Fruit fly (Drosophila melanogaster): ENCODE data around the gene CG9458.

The CG9458 gene

dm6 chr3R:9800644-9801330, 18.9 kb downstream of the CG9458 start, which contains the start of the genes CG9467 and CG8526 (continued):
- TF ChIP-seq CG17385 (GFP tag; optimal IDR thresholded peaks at IDR 0.05), result no peak
- TF ChIP-seq aop (GFP tag; IDR thresholded peaks at IDR 0.05), result no peak
- TF ChIP-seq Antp (GFP tag; optimal IDR thresholded peaks at IDR 0.05), result no peak
- TF ChIP-seq az2 (GFP tag; optimal IDR thresholded peaks at IDR 0.05), result peak; percentile 23
- TF ChIP-seq CG14860 (GFP tag; IDR thresholded peaks at IDR 0.05; ENCODE audit: partially characterized antibody), result peak; percentile 72
- TF ChIP-seq Med (GFP tag), result peak; percentile 80
- no peak for TF ChIP-seq fru (optimal IDR thresholded peaks at IDR 0.05)
- TF ChIP-seq CG9932 (GFP tag; IDR thresholded peaks at IDR 0.05), result peak; percentile 86
- peak; percentile 87 for TF ChIP-seq CG17361 (GFP tag; IDR thresholded peaks at IDR 0.05)
- TF ChIP-seq Ptx1 (GFP tag; IDR thresholded peaks at IDR 0.05), result peak; percentile 67; the same call in 1 of the 2 replicates
- TF ChIP-seq bsh (GFP tag; optimal IDR thresholded peaks at IDR 0.05), result peak in 1 of 2 experiments; percentile 48
- peak; percentile 58 for TF ChIP-seq CG12104 (GFP tag; optimal IDR thresholded peaks at IDR 0.05)
- peak; percentile 61 for TF ChIP-seq CG6254 (GFP tag; optimal IDR thresholded peaks at IDR 0.05)
- peak; percentile 67 for TF ChIP-seq bcd (GFP tag; optimal IDR thresholded peaks at IDR 0.05)
- TF ChIP-seq fd102C (GFP tag; optimal IDR thresholded peaks at IDR 0.05), result no peak
- peak; percentile 88 for TF ChIP-seq Sry-δ (GFP tag; optimal IDR thresholded peaks at IDR 0.05)
- TF ChIP-seq Ets65A (GFP tag), result peak; percentile 93
- no peak for TF ChIP-seq CG6654 (GFP tag; optimal IDR thresholded peaks at IDR 0.05)
- no peak for TF ChIP-seq nerfin-2 (GFP tag; IDR thresholded peaks at IDR 0.05; ENCODE audit: partially characterized antibody)
- no peak for TF ChIP-seq CG7987 (GFP tag; optimal IDR thresholded peaks at IDR 0.05)
- no peak for TF ChIP-seq CG1603 (tag; optimal IDR thresholded peaks at IDR 0.05)
- no peak for TF ChIP-seq sc (optimal IDR thresholded peaks at IDR 0.05)
- TF ChIP-seq sc (GFP tag; optimal IDR thresholded peaks at IDR 0.05), result no peak
- peak; percentile 34 for TF ChIP-seq CG5245 (GFP tag; optimal IDR thresholded peaks at IDR 0.05)
- no peak for TF ChIP-seq pita (GFP tag; optimal IDR thresholded peaks at IDR 0.05)
- TF ChIP-seq fu2 (GFP tag; optimal IDR thresholded peaks at IDR 0.05), result no peak
- peak; percentile 31; the same call in 1 of the 2 replicates for TF ChIP-seq ranshi (GFP tag; IDR thresholded peaks at IDR 0.05)
- TF ChIP-seq CG14710 (tag; optimal IDR thresholded peaks at IDR 0.05), result peak; percentile 90
- peak in 1 of 2 experiments; percentile 20 for TF ChIP-seq chif (GFP tag; optimal IDR thresholded peaks at IDR 0.05)
- TF ChIP-seq p53 (GFP tag; optimal IDR thresholded peaks at IDR 0.05), result no peak
- peak; percentile 27; the same call in 1 of the 3 replicates for TF ChIP-seq H15 (GFP tag; IDR thresholded peaks at IDR 0.05)
- TF ChIP-seq CG2116 (GFP tag; optimal IDR thresholded peaks at IDR 0.05), result peak; percentile 77
- TF ChIP-seq CG6689 (GFP tag; IDR thresholded peaks at IDR 0.05), result peak; percentile 39; the same call in 1 of the 2 replicates
- TF ChIP-seq yki (optimal IDR thresholded peaks at IDR 0.05), result no peak
- TF ChIP-seq CG10274 (GFP tag; optimal IDR thresholded peaks at IDR 0.05), result no peak
- peak; percentile 86 for TF ChIP-seq slbo (GFP tag; IDR thresholded peaks at IDR 0.05)
- TF ChIP-seq al (GFP tag; IDR thresholded peaks at IDR 0.05), result peak; percentile 57
- peak; percentile 29 for TF ChIP-seq CG34376 (GFP tag; optimal IDR thresholded peaks at IDR 0.05)
- TF ChIP-seq Sox102F (GFP tag; optimal IDR thresholded peaks at IDR 0.05), result no peak
- 0 out of 2 replicates have a peak, but pooled peaks have one; percentile 6 for TF ChIP-seq CG4730 (GFP tag; IDR thresholded peaks at IDR 0.05)
- peak; percentile 60 for TF ChIP-seq HHEX (GFP tag; optimal IDR thresholded peaks at IDR 0.05)
- TF ChIP-seq ap (GFP tag; IDR thresholded peaks at IDR 0.05), result no peak
- TF ChIP-seq wdn (GFP tag; IDR thresholded peaks at IDR 0.05), result peak; percentile 11; the same call in 1 of the 2 replicates
- TF ChIP-seq lbe (GFP tag; optimal IDR thresholded peaks at IDR 0.05), result peak; percentile 65
- peak; percentile 48; the same call in 2 of the 3 replicates for TF ChIP-seq tgo (GFP tag; IDR thresholded peaks at IDR 0.05)
- TF ChIP-seq NC2β (GFP tag; optimal IDR thresholded peaks at IDR 0.05), result no peak
- TF ChIP-seq bbx (GFP tag; IDR thresholded peaks at IDR 0.05; ENCODE audit: partially characterized antibody), result peak; percentile 32; the same call in 1 of the 2 replicates
- TF ChIP-seq CG8281 (tag; optimal IDR thresholded peaks at IDR 0.05), result no peak
- no peak for TF ChIP-seq dati (GFP tag; IDR thresholded peaks at IDR 0.05)
- no peak for TF ChIP-seq D (optimal IDR thresholded peaks at IDR 0.05)
- TF ChIP-seq D (GFP tag; optimal IDR thresholded peaks at IDR 0.05), result no peak
